Worm (Caenorhabditis elegans): Measurements from ENCODE around the gene mrps-17.

mrps-17 gene

ce11 chrIII:6415306-6415973 lies 16.2 kb downstream of the mrps-17 start, which contains the start of gene nas-4 (continued):
- TF ChIP-seq fkh-3 (tag; optimal IDR thresholded peaks at IDR 0.05) (peak; percentile 22), rcor-1 (GFP tag; IDR thresholded peaks at IDR 0.05) (no peak), F10E7.11 (tag; optimal IDR thresholded peaks at IDR 0.05) (no peak), cebp-1 (GFP tag; IDR thresholded peaks at IDR 0.05) (0 out of 2 replicates have a peak, but pooled peaks have one; percentile 38), cebp-1 (tag; optimal IDR thresholded peaks at IDR 0.05) (peak; percentile 71), die-1 (tag; optimal IDR thresholded peaks at IDR 0.05) (no peak), madf-10 (tag; optimal IDR thresholded peaks at IDR 0.05) (no peak), him-1 (tag; optimal IDR thresholded peaks at IDR 0.05) (peak; percentile 55), F55B11.4 (tag; optimal IDR thresholded peaks at IDR 0.05; ENCODE audit: borderline replicate concordance, insufficient read depth) (no peak), aptf-3 (GFP tag; IDR thresholded peaks at IDR 0.05) (no peak), B0336.3 (GFP tag; IDR thresholded peaks at IDR 0.05) (0 out of 2 replicates have a peak, but pooled peaks have one; percentile 55), Y67H2A.10 (GFP tag; conservative IDR thresholded peaks at IDR 0.05) (no peak), ceh-58 (GFP tag; IDR thresholded peaks at IDR 0.05) (no peak)

DNA sequence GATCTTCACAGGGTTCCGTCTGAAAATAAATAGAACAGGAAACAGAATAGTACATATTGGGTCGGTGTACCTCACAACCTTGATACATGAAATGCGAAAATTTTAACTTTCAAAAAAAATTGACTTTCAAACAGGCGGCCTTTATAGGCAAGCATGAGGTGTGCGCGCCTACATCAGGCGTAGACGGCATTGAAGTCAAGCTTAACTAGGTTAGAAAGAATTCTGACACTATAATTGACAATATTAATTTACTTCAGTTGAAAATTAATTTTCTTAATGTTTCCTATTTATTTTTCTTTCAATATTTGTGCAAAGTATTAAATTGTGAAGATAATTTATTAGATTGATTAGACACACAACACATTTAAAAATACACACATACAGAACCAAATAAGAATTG lies 19.7 kb downstream of the mrps-17 start, which contains the start of gene C05D11.5:
Gene C05D11.5 (minus strand): TSS at position 101 of the 400 bp plus-strand sequence.
- TF ChIP-seq ceh-40 (GFP tag; IDR thresholded peaks at IDR 0.05) (no peak), ztf-3 (GFP tag; optimal IDR thresholded peaks at IDR 0.05) (no peak), tbx-9 (tag; optimal IDR thresholded peaks at IDR 0.05; ENCODE audit: borderline replicate concordance) (no peak), madf-8 (GFP tag; conservative IDR thresholded peaks at IDR 0.05) (no peak), gei-17 (GFP tag; optimal IDR thresholded peaks at IDR 0.05) (no peak), pha-4 (tag; optimal IDR thresholded peaks at IDR 0.05) (no peak), atf-7 (tag; optimal IDR thresholded peaks at IDR 0.05) (no peak), unc-62 (GFP tag; optimal IDR thresholded peaks at IDR 0.05) (no peak), rcor-1 (GFP tag; IDR thresholded peaks at IDR 0.05) (no peak), lsy-27 (tag; optimal IDR thresholded peaks at IDR 0.05; ENCODE audit: borderline replicate concordance, insufficient read depth) (no peak), K11D2.4 (GFP tag; IDR thresholded peaks at IDR 0.05) (no peak), ceh-100 (GFP tag; IDR thresholded peaks at IDR 0.05) (no peak)

DNA sequence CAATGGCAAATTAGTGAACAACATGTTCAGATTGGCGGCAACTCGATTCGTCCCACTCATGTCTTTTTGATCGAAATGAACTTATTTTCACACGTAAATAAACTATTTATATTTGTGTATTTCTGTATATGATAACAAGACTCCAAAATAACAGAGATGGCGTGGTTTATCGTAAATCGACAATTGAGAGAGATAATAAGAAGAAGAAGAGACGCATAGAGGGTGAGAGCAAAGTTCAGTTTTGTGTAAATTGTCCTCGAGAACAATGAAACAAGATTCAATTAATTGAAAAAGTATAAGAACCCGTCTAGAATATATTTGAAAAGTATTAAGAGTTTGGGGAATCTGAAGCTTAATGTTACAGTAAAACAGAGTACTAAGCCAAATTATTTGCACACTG lies 20.2 kb downstream of the mrps-17 start:
- TF ChIP-seq nhr-80 (tag; optimal IDR thresholded peaks at IDR 0.05) (peak; percentile 3), him-1 (tag; optimal IDR thresholded peaks at IDR 0.05) (no peak)

- no peak for TF ChIP-seq lin-26 (GFP tag; IDR thresholded peaks at IDR 0.05)
- TF ChIP-seq bed-2 (GFP tag; IDR thresholded peaks at IDR 0.05): no peak
- no peak for TF ChIP-seq snpc-3.4 (tag; optimal IDR thresholded peaks at IDR 0.05)
- TF ChIP-seq dpff-1 (tag; optimal IDR thresholded peaks at IDR 0.05): no peak
- TF ChIP-seq tbp1 (GFP tag; optimal IDR thresholded peaks at IDR 0.05): no peak
- no peak for TF ChIP-seq aptf-2 (GFP tag; conservative IDR thresholded peaks at IDR 0.05)
- no peak for TF ChIP-seq B0035.1 (tag; optimal IDR thresholded peaks at IDR 0.05)
- TF ChIP-seq ZK185.1 (tag; optimal IDR thresholded peaks at IDR 0.05; ENCODE audit: poor library complexity, severe bottlenecking): no peak
- TF ChIP-seq F57C9.4 (tag; optimal IDR thresholded peaks at IDR 0.05): no peak
- no peak for TF ChIP-seq pha-4 (tag; optimal IDR thresholded peaks at IDR 0.05)
- TF ChIP-seq madf-10 (tag; optimal IDR thresholded peaks at IDR 0.05): no peak
- TF ChIP-seq F10E7.11 (tag; optimal IDR thresholded peaks at IDR 0.05): no peak
- TF ChIP-seq unc-130 (GFP tag; optimal IDR thresholded peaks at IDR 0.05): no peak
- no peak for TF ChIP-seq hmg-20 (GFP tag; IDR thresholded peaks at IDR 0.05)
Observed at ce11 chrIII:6406829-6407228, 24.8 kb downstream of the mrps-17 start, which contains the start of gene let-756. let-756 (plus strand) TSS chrIII:6407129.

All from whole organism, young adult.